Worm (Caenorhabditis elegans): ENCODE measurements around the gene dhhc-14.

The dhhc-14 gene

DNA sequence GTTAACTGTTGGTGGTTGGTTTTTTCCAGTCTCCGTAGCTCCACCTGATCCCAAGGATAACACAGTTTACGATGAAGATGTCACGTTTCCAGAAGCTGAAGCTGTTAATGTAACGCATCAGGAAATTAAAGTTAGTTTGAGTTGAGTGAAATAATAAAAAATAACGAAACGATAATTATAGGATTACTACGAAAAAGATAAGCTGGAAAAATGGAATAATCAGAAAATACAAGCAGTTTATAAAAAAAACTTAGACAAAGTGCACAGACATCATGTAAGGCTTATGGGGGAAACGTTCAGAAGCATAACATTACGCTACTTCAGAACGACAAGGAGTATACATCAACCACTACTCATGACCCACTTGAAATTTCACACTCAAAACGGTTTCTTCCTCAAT is 29.4 kb downstream of the dhhc-14 start, which contains the start of gene F18E9.8:
Gene F18E9.8, minus strand, starts transcription at position 101 of the 400 bp plus-strand sequence.
- TF ChIP-seq efl-3 (GFP tag; optimal IDR thresholded peaks at IDR 0.05) (no peak), lir-3 (tag; optimal IDR thresholded peaks at IDR 0.05; ENCODE audit: poor library complexity) (no peak), unc-86 (tag; optimal IDR thresholded peaks at IDR 0.05) (no peak), fkh-8 (tag; optimal IDR thresholded peaks at IDR 0.05) (no peak), nhr-20 (tag; optimal IDR thresholded peaks at IDR 0.05) (no peak), vab-15 (tag; optimal IDR thresholded peaks at IDR 0.05) (no peak)

DNA sequence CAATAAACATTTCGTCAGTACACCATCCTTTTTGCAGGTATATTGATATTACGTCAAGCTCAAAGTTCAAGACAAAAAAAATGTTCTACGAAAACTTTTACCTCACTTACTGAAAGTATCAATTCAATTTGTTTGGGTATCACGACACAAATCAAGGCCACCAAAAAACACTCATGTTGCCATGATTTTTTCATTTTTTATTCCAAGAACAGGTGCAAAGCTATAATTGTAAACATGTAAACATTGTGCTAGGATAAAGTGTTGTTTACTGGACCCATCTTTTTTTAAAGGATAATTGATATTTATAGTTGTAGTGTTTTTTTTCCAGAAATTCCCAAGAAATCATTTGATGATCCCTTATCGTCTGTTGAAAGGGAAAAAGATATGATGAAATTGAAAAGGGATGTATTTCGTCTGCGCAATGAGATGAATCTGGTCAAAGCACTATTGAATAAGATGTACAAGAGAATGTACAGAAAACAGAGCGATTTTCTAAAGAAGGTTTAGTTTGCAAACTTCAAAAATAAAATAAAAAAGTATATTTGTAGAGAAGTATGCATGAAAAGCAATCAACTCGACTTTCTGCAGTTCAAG is 30.8 kb downstream of the dhhc-14 start:
- TF ChIP-seq vab-15 (tag; optimal IDR thresholded peaks at IDR 0.05) (no peak), nhr-47 (tag; optimal IDR thresholded peaks at IDR 0.05) (peak; percentile 33), lin-14 (GFP tag; optimal IDR thresholded peaks at IDR 0.05) (peak; percentile 36), nhr-85 (tag) (peak; percentile 55), nhr-28 (tag; optimal IDR thresholded peaks at IDR 0.05) (no peak), blmp-1 (tag; optimal IDR thresholded peaks at IDR 0.05) (peak; percentile 90), lin-39 (tag; optimal IDR thresholded peaks at IDR 0.05) (no peak), nhr-19 (GFP tag; conservative IDR thresholded peaks at IDR 0.05) (0 out of 2 replicates have a peak, but pooled peaks have one; percentile 19), C34B4.2 (tag; optimal IDR thresholded peaks at IDR 0.05) (no peak), nhr-71 (tag; optimal IDR thresholded peaks at IDR 0.05) (peak; percentile 43), hlh-17 (GFP tag; optimal IDR thresholded peaks at IDR 0.05; ENCODE audit: borderline replicate concordance) (no peak), nhr-20 (tag; optimal IDR thresholded peaks at IDR 0.05) (peak; percentile 41), rnt-1 (tag; optimal IDR thresholded peaks at IDR 0.05) (no peak), tlp-1 (tag; optimal IDR thresholded peaks at IDR 0.05) (no peak), hlh-4 (tag; optimal IDR thresholded peaks at IDR 0.05) (peak; percentile 86)

DNA sequence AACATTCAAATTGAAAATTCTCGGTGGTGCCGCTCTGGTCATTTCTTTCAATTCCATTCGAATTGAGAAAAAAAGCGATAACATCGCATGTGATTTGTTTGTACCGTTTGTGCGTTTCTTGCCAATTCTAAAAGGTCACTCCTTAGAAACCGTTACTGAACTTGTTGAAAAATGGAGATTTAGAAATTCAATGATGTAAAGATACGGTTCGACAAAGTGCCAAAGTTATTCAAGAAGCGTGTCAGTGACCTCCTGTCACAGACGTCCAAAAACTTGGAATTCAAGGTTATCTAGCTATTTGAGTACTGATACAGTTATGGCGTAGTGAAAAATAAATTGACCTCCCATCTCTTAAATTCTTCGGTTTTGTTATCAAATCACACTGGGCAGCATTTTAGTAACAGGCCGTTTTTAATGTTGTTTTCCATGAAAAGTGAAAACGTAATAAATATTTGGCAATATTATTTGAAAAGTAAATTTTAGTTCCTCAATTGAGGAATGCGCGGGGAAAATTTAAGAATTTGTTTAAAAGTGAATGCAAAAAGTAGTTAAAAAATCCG is 32.8 kb downstream of the dhhc-14 start:
- TF ChIP-seq mep-1 (tag; optimal IDR thresholded peaks at IDR 0.05), result peak; percentile 36
- TF ChIP-seq lin-14 (GFP tag; optimal IDR thresholded peaks at IDR 0.05), result peak; percentile 62
- TF ChIP-seq unc-30 (tag; optimal IDR thresholded peaks at IDR 0.05), result no peak
- TF ChIP-seq nhr-20 (tag; optimal IDR thresholded peaks at IDR 0.05), result peak; percentile 21
- TF ChIP-seq nhr-85 (tag), result peak; percentile 90
- TF ChIP-seq rnt-1 (tag; optimal IDR thresholded peaks at IDR 0.05), result peak; percentile 13
- peak; percentile 32 for TF ChIP-seq snu-23 (GFP tag; optimal IDR thresholded peaks at IDR 0.05)
- no peak for TF ChIP-seq nhr-77 (tag; optimal IDR thresholded peaks at IDR 0.05)
- peak in 1 of 6 experiments; percentile 19 for TF ChIP-seq elt-3 (tag; optimal IDR thresholded peaks at IDR 0.05)
- TF ChIP-seq nhr-19 (GFP tag; conservative IDR thresholded peaks at IDR 0.05), result 0 out of 2 replicates have a peak, but pooled peaks have one; percentile 2
- no peak for TF ChIP-seq lir-3 (tag; optimal IDR thresholded peaks at IDR 0.05; ENCODE audit: poor library complexity)
- TF ChIP-seq nhr-71 (tag; optimal IDR thresholded peaks at IDR 0.05), result peak; percentile 13

DNA sequence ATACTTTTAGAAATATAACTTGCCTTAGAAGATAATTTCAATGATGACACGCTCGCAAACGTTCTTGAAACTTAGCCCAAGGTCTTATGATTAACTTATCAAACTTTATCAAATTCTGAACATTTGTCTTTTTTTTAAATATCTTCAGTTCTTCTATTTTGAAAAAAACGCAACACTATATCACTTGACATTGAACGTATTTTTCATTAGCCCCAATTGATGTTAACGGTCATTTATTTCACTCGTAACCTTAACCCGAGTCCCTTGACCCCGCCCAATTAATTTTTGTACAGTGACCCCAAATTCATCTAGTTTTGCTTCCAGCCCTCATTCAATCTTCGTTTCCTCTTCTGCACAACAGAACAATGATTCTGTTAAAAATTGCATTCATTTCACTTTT is 33.8 kb downstream of the dhhc-14 start, which contains the start of gene F18E9.3:
Gene F18E9.3, plus strand, starts transcription at position 311 of the 400 bp plus-strand sequence.
- TF ChIP-seq elt-3 (tag; optimal IDR thresholded peaks at IDR 0.05) (peak in 1 of 6 experiments; percentile 6), lin-14 (GFP tag; optimal IDR thresholded peaks at IDR 0.05) (no peak), C34B4.2 (tag; optimal IDR thresholded peaks at IDR 0.05) (no peak), aha-1 (tag; optimal IDR thresholded peaks at IDR 0.05) (no peak), ets-5 (GFP tag; IDR thresholded peaks at IDR 0.05) (no peak), mef-2 (tag; optimal IDR thresholded peaks at IDR 0.05) (no peak), nhr-19 (GFP tag; conservative IDR thresholded peaks at IDR 0.05) (no peak)

- TF ChIP-seq snpc-4 (tag; optimal IDR thresholded peaks at IDR 0.05) (no peak), alr-1 (tag; optimal IDR thresholded peaks at IDR 0.05; ENCODE audit: borderline replicate concordance) (no peak), zag-1 (tag; optimal IDR thresholded peaks at IDR 0.05) (no peak), aha-1 (tag; optimal IDR thresholded peaks at IDR 0.05) (no peak)
Measured at ce11 chrX:8592881-8593280, 40.8 kb downstream of the dhhc-14 start, which contains the start of gene nlp-7. nlp-7 (plus strand) TSS chrX:8593181.
